Fruit fly (Drosophila melanogaster): ENCODE measurements around the gene CG4360.
A peak's percentile ranks its signal among the peaks of the same experiment; 100 is the strongest.

Gene CG4360

dm6 chr3R:20308972-20309660 lies 18.7 kb downstream of the CG4360 start, which contains the start of gene Orp8:
Orp8 (plus strand) TSS chr3R:20309344.
- peak; percentile 64 for TF ChIP-seq Rel (GFP tag; optimal IDR thresholded peaks at IDR 0.05)
- TF ChIP-seq Rel (tag; optimal IDR thresholded peaks at IDR 0.05) = peak; percentile 53
- TF ChIP-seq Hr83 (GFP tag; optimal IDR thresholded peaks at IDR 0.05; ENCODE audit: poor library complexity, severe bottlenecking) = peak; percentile 60
- peak; percentile 32 to 71 for TF ChIP-seq dl (GFP tag; optimal IDR thresholded peaks at IDR 0.05; ENCODE audit: insufficient read depth in 1 of 2, partially characterized antibody in 2 of 2)
- TF ChIP-seq lola (GFP tag; optimal IDR thresholded peaks at IDR 0.05) = no peak
- TF ChIP-seq OdsH (GFP tag; optimal IDR thresholded peaks at IDR 0.05) = no peak
- TF ChIP-seq Sp1 (GFP tag; optimal IDR thresholded peaks at IDR 0.05) = peak; percentile 72
- TF ChIP-seq CG32264 (GFP tag; optimal IDR thresholded peaks at IDR 0.05) = no peak
- TF ChIP-seq N (GFP tag; optimal IDR thresholded peaks at IDR 0.05) = no peak
- no peak for TF ChIP-seq usp (GFP tag; optimal IDR thresholded peaks at IDR 0.05)
- TF ChIP-seq HLH106 (tag; optimal IDR thresholded peaks at IDR 0.05) = no peak
- TF ChIP-seq Dfd (GFP tag; optimal IDR thresholded peaks at IDR 0.05) = no peak
- TF ChIP-seq sage (GFP tag; optimal IDR thresholded peaks at IDR 0.05) = peak; percentile 44
- no peak for TF ChIP-seq pan (optimal IDR thresholded peaks at IDR 0.05)
- peak; percentile 91 for TF ChIP-seq jim (GFP tag; optimal IDR thresholded peaks at IDR 0.05)
- TF ChIP-seq Hnf4 (GFP tag; optimal IDR thresholded peaks at IDR 0.05) = peak; percentile 15
- TF ChIP-seq Dif (GFP tag; optimal IDR thresholded peaks at IDR 0.05; ENCODE audit: partially characterized antibody) = peak; percentile 87
- TF ChIP-seq CG9705 (GFP tag; optimal IDR thresholded peaks at IDR 0.05) = no peak
- peak; percentile 29 for TF ChIP-seq woc (GFP tag; optimal IDR thresholded peaks at IDR 0.05)
- TF ChIP-seq Vsx2 (GFP tag; optimal IDR thresholded peaks at IDR 0.05; ENCODE audit: partially characterized antibody) = peak; percentile 93
- no peak for TF ChIP-seq h (GFP tag; optimal IDR thresholded peaks at IDR 0.05)
- TF ChIP-seq ey (GFP tag; optimal IDR thresholded peaks at IDR 0.05) = no peak
- peak; percentile 66 for TF ChIP-seq psq (GFP tag; optimal IDR thresholded peaks at IDR 0.05)
- TF ChIP-seq Hr78 (GFP tag; optimal IDR thresholded peaks at IDR 0.05) = no peak
- peak in 1 of 2 experiments; percentile 40 for TF ChIP-seq foxo (GFP tag; optimal IDR thresholded peaks at IDR 0.05)
- no peak for TF ChIP-seq Myc (optimal IDR thresholded peaks at IDR 0.05)
- peak; percentile 30 for TF ChIP-seq Mio (GFP tag; optimal IDR thresholded peaks at IDR 0.05)
- TF ChIP-seq Abd-B (GFP tag; optimal IDR thresholded peaks at IDR 0.05) = no peak
- TF ChIP-seq Jra (GFP tag; optimal IDR thresholded peaks at IDR 0.05) = peak; percentile 90
- TF ChIP-seq tai (GFP tag; optimal IDR thresholded peaks at IDR 0.05) = no peak
- no peak for TF ChIP-seq dmrt93B (GFP tag; optimal IDR thresholded peaks at IDR 0.05)
- peak; percentile 22 for TF ChIP-seq rgr (GFP tag; optimal IDR thresholded peaks at IDR 0.05)
- peak; percentile 6 for TF ChIP-seq brk (GFP tag; optimal IDR thresholded peaks at IDR 0.05)
- no peak for TF ChIP-seq sv (GFP tag; optimal IDR thresholded peaks at IDR 0.05)
- TF ChIP-seq br (GFP tag; optimal IDR thresholded peaks at IDR 0.05) = no peak
- no peak for TF ChIP-seq dsf (GFP tag; optimal IDR thresholded peaks at IDR 0.05; ENCODE audit: borderline replicate concordance)
- peak; percentile 44 for TF ChIP-seq fru (GFP tag; optimal IDR thresholded peaks at IDR 0.05)
- TF ChIP-seq GATAd (GFP tag; optimal IDR thresholded peaks at IDR 0.05) = no peak
- peak; percentile 82 for TF ChIP-seq CrebA (GFP tag; optimal IDR thresholded peaks at IDR 0.05; ENCODE audit: borderline replicate concordance)

- TF ChIP-seq CG9705 (GFP tag; optimal IDR thresholded peaks at IDR 0.05) (no peak), CrebA (GFP tag; optimal IDR thresholded peaks at IDR 0.05; ENCODE audit: borderline replicate concordance) (peak; percentile 4), N (GFP tag; optimal IDR thresholded peaks at IDR 0.05) (no peak), Vsx2 (GFP tag; optimal IDR thresholded peaks at IDR 0.05; ENCODE audit: partially characterized antibody) (no peak), Dif (GFP tag; optimal IDR thresholded peaks at IDR 0.05; ENCODE audit: partially characterized antibody) (no peak), ey (GFP tag; optimal IDR thresholded peaks at IDR 0.05) (no peak), sv (GFP tag; optimal IDR thresholded peaks at IDR 0.05) (no peak), Abd-B (GFP tag; optimal IDR thresholded peaks at IDR 0.05) (no peak), br (GFP tag; optimal IDR thresholded peaks at IDR 0.05) (peak; percentile 39), tai (GFP tag; optimal IDR thresholded peaks at IDR 0.05) (no peak), usp (GFP tag; optimal IDR thresholded peaks at IDR 0.05) (no peak), h (GFP tag; optimal IDR thresholded peaks at IDR 0.05) (peak; percentile 20), CG32264 (GFP tag; optimal IDR thresholded peaks at IDR 0.05) (no peak)
These were observed 20.3 kb downstream of the CG4360 start, which contains the start of gene CG4362 for dm6 chr3R:20307487-20307971. CG4362 (minus strand) TSS chr3R:20307537.
